Worm (Caenorhabditis elegans): Measurements from ENCODE around the gene R02E4.3.

- TF ChIP-seq him-1 (tag; optimal IDR thresholded peaks at IDR 0.05): no peak
- no peak for TF ChIP-seq W03F9.2 (tag; optimal IDR thresholded peaks at IDR 0.05)
Measured at ce11 chrX:4142202-4142601, 40.3 kb upstream of the R02E4.3 start.
